Worm (Caenorhabditis elegans): ENCODE results near the gene iff-1.

The iff-1 gene

DNA sequence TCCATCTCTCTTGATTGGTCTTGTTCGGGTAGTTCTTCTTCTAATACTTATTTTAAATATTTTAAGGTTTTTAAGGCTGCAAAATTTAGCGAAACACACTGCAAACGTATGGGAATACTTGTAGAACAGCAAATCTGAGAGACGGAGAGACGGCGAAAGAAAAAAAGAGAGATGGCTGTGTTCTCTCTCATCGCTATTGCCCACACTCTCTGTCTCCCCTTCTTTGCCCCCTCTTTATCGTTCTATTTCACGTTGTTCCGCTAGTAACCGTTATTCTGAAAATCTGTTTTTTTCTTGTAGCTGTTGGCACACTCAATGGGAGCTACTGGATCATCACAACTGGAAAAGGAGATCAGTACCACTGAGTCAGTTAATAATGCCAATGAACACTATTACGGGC lies 29.3 kb upstream of the iff-1 start, which contains the start of gene usp-46:
usp-46 (plus strand) TSS at position 301 of the 400 bp plus-strand sequence.
- TF ChIP-seq efl-1 (optimal IDR thresholded peaks at IDR 0.05): peak in 1 of 2 experiments; percentile 5
- no peak for TF ChIP-seq efl-1 (GFP tag; optimal IDR thresholded peaks at IDR 0.05 in 1 of 2)
- TF ChIP-seq sox-4 (tag; optimal IDR thresholded peaks at IDR 0.05): no peak
- TF ChIP-seq snpc-4 (tag; optimal IDR thresholded peaks at IDR 0.05): no peak
- no peak for TF ChIP-seq grh-1 (GFP tag; IDR thresholded peaks at IDR 0.05)
- TF ChIP-seq unc-62 (GFP tag; optimal IDR thresholded peaks at IDR 0.05): no peak
- no peak for TF ChIP-seq nhr-19 (GFP tag; conservative IDR thresholded peaks at IDR 0.05)
- TF ChIP-seq dsc-1 (tag; optimal IDR thresholded peaks at IDR 0.05): no peak
- TF ChIP-seq lin-39 (tag; optimal IDR thresholded peaks at IDR 0.05): no peak
- TF ChIP-seq dpl-1 (GFP tag; optimal IDR thresholded peaks at IDR 0.05): no peak
- TF ChIP-seq nhr-237 (tag; optimal IDR thresholded peaks at IDR 0.05): no peak
- peak; percentile 13 for TF ChIP-seq snu-23 (GFP tag; optimal IDR thresholded peaks at IDR 0.05)
- no peak for TF ChIP-seq ama-1 (optimal IDR thresholded peaks at IDR 0.05)
- TF ChIP-seq aly-2 (tag; optimal IDR thresholded peaks at IDR 0.05): no peak
- peak; percentile 53 for TF ChIP-seq lin-14 (GFP tag; optimal IDR thresholded peaks at IDR 0.05)
- no peak for TF ChIP-seq mep-1 (tag; optimal IDR thresholded peaks at IDR 0.05)
- peak in 1 of 3 experiments; percentile 30 for TF ChIP-seq ceh-82 (tag; optimal IDR thresholded peaks at IDR 0.05)
- TF ChIP-seq pqm-1 (tag; optimal IDR thresholded peaks at IDR 0.05): no peak
- peak in 1 of 2 experiments; percentile 16 for TF ChIP-seq lsy-2 (tag; optimal IDR thresholded peaks at IDR 0.05)
- no peak for TF ChIP-seq egl-27 (tag; optimal IDR thresholded peaks at IDR 0.05)
- TF ChIP-seq elt-3 (tag; optimal IDR thresholded peaks at IDR 0.05): no peak
- no peak for TF ChIP-seq pax-3 (tag; optimal IDR thresholded peaks at IDR 0.05)
- no peak for TF ChIP-seq nhr-47 (tag; optimal IDR thresholded peaks at IDR 0.05)
- TF ChIP-seq zag-1 (tag; optimal IDR thresholded peaks at IDR 0.05): no peak
- no peak for TF ChIP-seq swsn-7 (tag; optimal IDR thresholded peaks at IDR 0.05)
- no peak for TF ChIP-seq isw-1 (GFP tag; IDR thresholded peaks at IDR 0.05)
- no peak for TF ChIP-seq nhr-28 (tag; optimal IDR thresholded peaks at IDR 0.05)
- TF ChIP-seq C16A3.4 (tag; optimal IDR thresholded peaks at IDR 0.05): no peak
- no peak for TF ChIP-seq F16B12.6 (tag; optimal IDR thresholded peaks at IDR 0.05)

DNA sequence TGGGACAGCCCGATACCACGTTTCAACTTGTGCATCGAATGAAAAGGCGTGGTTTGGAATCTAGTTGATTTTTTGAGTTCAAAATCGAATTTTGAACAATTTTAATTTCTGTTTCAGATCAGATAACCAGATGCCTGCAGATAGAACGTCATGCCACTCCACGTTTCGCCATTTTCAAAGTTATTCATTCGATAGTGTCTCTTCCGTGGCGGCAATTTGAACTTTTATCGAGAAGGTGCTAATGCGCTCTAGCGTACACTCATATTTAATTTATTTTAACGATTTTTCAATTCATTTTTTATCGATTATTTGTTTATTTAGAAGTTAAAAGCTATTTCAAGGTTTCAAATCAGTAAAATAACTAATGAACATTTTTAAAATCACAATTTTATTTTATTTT lies 28.9 kb upstream of the iff-1 start:
- peak; percentile 53 to 78 (median 66) for TF ChIP-seq dpl-1 (GFP tag; optimal IDR thresholded peaks at IDR 0.05)
- no peak for TF ChIP-seq zip-4 (GFP tag; optimal IDR thresholded peaks at IDR 0.05)
- TF ChIP-seq rnt-1 (tag; optimal IDR thresholded peaks at IDR 0.05): peak; percentile 9
- TF ChIP-seq lin-35 (GFP tag; optimal IDR thresholded peaks at IDR 0.05): peak; percentile 59 to 90
- no peak for TF ChIP-seq jun-1 (tag; optimal IDR thresholded peaks at IDR 0.05)
- TF ChIP-seq efl-1 (optimal IDR thresholded peaks at IDR 0.05): peak in 1 of 2 experiments; percentile 81
- TF ChIP-seq efl-1 (GFP tag; optimal IDR thresholded peaks at IDR 0.05 in 1 of 2): peak; percentile 73 to 98
- peak; percentile 10 for TF ChIP-seq nhr-71 (tag; optimal IDR thresholded peaks at IDR 0.05)
- peak; percentile 5 for TF ChIP-seq lir-3 (tag; optimal IDR thresholded peaks at IDR 0.05; ENCODE audit: poor library complexity)
- TF ChIP-seq tlp-1 (tag; optimal IDR thresholded peaks at IDR 0.05): no peak
- TF ChIP-seq lsy-2 (tag; optimal IDR thresholded peaks at IDR 0.05): peak in 1 of 2 experiments; percentile 27

DNA sequence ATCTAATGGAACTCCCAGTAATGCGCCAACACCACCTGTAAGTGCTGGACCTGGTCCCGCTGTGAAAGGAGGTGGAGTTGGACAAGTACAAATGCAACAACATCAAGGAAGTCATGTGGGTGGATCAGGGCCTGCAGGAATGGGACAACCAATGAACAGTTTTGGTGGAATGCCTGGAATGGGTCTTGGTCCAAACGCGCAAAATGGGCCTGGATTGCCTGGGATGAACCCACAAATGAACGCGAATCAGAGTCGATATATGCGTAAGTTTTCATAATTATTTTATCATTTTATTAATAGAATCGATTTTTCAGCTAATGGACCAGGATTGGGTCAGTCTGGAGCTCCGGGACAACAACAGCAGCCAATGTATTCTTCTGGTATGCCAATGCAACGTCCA lies 25.4 kb upstream of the iff-1 start:
- TF ChIP-seq ztf-11 (tag; optimal IDR thresholded peaks at IDR 0.05) (no peak), efl-1 (optimal IDR thresholded peaks at IDR 0.05) (no peak), efl-1 (GFP tag; optimal IDR thresholded peaks at IDR 0.05 in 1 of 2) (peak in 1 of 2 experiments; percentile 90)

DNA sequence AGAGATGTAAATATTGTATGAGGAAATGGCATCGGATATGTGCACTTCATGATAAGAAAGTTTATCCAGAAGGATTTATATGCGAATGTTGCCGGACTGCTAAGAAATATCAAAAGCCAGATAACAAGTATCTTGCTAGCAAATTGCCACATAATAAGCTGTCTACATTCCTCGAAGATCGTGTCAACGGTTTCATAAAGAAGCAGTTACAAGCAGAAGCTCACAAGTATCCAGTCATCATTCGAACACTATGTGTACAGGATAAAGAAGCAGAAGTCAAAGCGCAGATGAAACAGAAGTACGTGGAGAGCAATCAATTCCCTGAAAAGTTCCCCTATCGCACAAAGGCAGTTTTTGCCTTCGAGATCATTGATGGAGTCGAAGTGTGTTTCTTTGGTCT lies 23.6 kb upstream of the iff-1 start:
- TF ChIP-seq fkh-8 (tag; optimal IDR thresholded peaks at IDR 0.05) (no peak), F16B12.6 (tag; optimal IDR thresholded peaks at IDR 0.05) (no peak), ceh-82 (tag; optimal IDR thresholded peaks at IDR 0.05) (no peak), sptf-1 (tag; optimal IDR thresholded peaks at IDR 0.05) (no peak), pax-3 (tag; optimal IDR thresholded peaks at IDR 0.05) (no peak), lin-15B (tag; optimal IDR thresholded peaks at IDR 0.05) (no peak), nhr-19 (GFP tag; conservative IDR thresholded peaks at IDR 0.05) (no peak), ama-1 (optimal IDR thresholded peaks at IDR 0.05) (no peak), snu-23 (GFP tag; optimal IDR thresholded peaks at IDR 0.05) (no peak), efl-1 (optimal IDR thresholded peaks at IDR 0.05) (no peak), efl-1 (GFP tag; optimal IDR thresholded peaks at IDR 0.05 in 1 of 2) (no peak), elt-3 (tag; optimal IDR thresholded peaks at IDR 0.05) (no peak), zag-1 (tag; optimal IDR thresholded peaks at IDR 0.05) (no peak), C16A3.4 (tag; optimal IDR thresholded peaks at IDR 0.05) (no peak), ceh-63 (GFP tag; optimal IDR thresholded peaks at IDR 0.05) (no peak), nhr-20 (tag; optimal IDR thresholded peaks at IDR 0.05) (no peak), swsn-7 (tag; optimal IDR thresholded peaks at IDR 0.05) (no peak), nhr-71 (tag; optimal IDR thresholded peaks at IDR 0.05) (no peak)

Data from whole organism, L1 larva.